Worm (Caenorhabditis elegans) whole organism, L4 larva: ENCODE data around the gene rpl-10.

Source experiments
- F10B5.3 ChIP-seq: sonication (generic microtip); optimal IDR thresholded peaks from 2 replicates; lab custom pipeline; 2016; ENCODE audit warnings: mild to moderate bottlenecking, missing genetic modification characterization, missing compliant biosample characterization
- F44E2.7 ChIP-seq: fragments of 200-800 bp; sonication (Bioruptor generic); IDR thresholded peaks from 2 replicates; pipeline ENCODE4 v2.1.2; 2022; ENCODE audit warnings: missing genetic modification characterization, missing compliant biosample characterization
- T20F7.1 ChIP-seq: fragments of 200-800 bp; sonication (Bioruptor generic); optimal IDR thresholded peaks from 2 replicates; lab custom pipeline; 2018; ENCODE audit warnings: mild to moderate bottlenecking, missing genetic modification characterization, missing compliant biosample characterization
- ZK546.5 ChIP-seq, 2 experiments: sonication (generic microtip); optimal IDR thresholded peaks; 2 replicates each; lab custom pipeline; 2017; ENCODE audit warnings: missing biosample characterization in 2 of 2, missing genetic modification characterization in 2 of 2
- aha-1 ChIP-seq: fragments of 150-350 bp; peaks from one replicate; lab custom pipeline; 2014; ENCODE audit warnings: missing biosample characterization, missing genetic modification characterization
- ama-1 ChIP-seq: fragments of 150-350 bp; optimal IDR thresholded peaks from 2 replicates; lab custom pipeline; 2014; ENCODE audit warnings: inconsistent platforms, mixed read lengths
- ceh-28 ChIP-seq: fragments of 150-350 bp; optimal IDR thresholded peaks from 2 replicates; lab custom pipeline; 2014; ENCODE audit warnings: missing biosample characterization, missing genetic modification reagents, missing genetic modification characterization
- ceh-32 ChIP-seq: sonication (generic microtip); optimal IDR thresholded peaks from 2 replicates; lab custom pipeline; 2016; ENCODE audit warnings: mild to moderate bottlenecking, missing genetic modification characterization, missing compliant biosample characterization; ENCODE audit not compliant: poor library complexity
- ceh-44 ChIP-seq: fragments of 200-800 bp; sonication (Bioruptor generic); IDR thresholded peaks from 2 replicates; pipeline ENCODE4 v1.3.6; 2022; ENCODE audit warnings: missing genetic modification reagents, missing genetic modification characterization, missing compliant biosample characterization
- ceh-62 ChIP-seq: sonication (generic microtip); optimal IDR thresholded peaks from 2 replicates; lab custom pipeline; 2017; ENCODE audit warnings: missing biosample characterization, missing genetic modification characterization
- ceh-82 ChIP-seq: sonication (generic microtip); optimal IDR thresholded peaks from 2 replicates; lab custom pipeline; 2017; ENCODE audit warnings: missing biosample characterization, missing genetic modification characterization
- ces-1 ChIP-seq: fragments of 150-350 bp; sonication (generic microtip); optimal IDR thresholded peaks from 4 replicates; lab custom pipeline; 2014; ENCODE audit warnings: missing biosample characterization, missing genetic modification reagents, missing genetic modification characterization
- daf-12 ChIP-seq: fragments of 150-350 bp; optimal IDR thresholded peaks from 2 replicates; lab custom pipeline; 2014; ENCODE audit warnings: missing biosample characterization, missing genetic modification reagents, missing genetic modification characterization
- daf-16 ChIP-seq, 3 experiments: sonication (generic microtip); optimal IDR thresholded peaks; 2 replicates each; lab custom pipeline; 2016 to 2017; ENCODE audit warnings: missing genetic modification characterization in 3 of 3, missing genetic modification reagents in 3 of 3, mild to moderate bottlenecking in 2 of 3, missing compliant biosample characterization in 2 of 3, missing biosample characterization in 1 of 3, moderate library complexity in 1 of 3
- daf-8 ChIP-seq: fragments of 200-800 bp; sonication (Bioruptor generic); IDR thresholded peaks from 2 replicates; pipeline ENCODE4 v1.3.6; 2022; ENCODE audit warnings: missing genetic modification characterization, missing compliant biosample characterization
- dmd-9 ChIP-seq: fragments of 200-800 bp; sonication (Bioruptor generic); IDR thresholded peaks from 2 replicates; pipeline ENCODE4 v1.3.6; 2022; ENCODE audit warnings: missing genetic modification reagents, missing genetic modification characterization, missing compliant biosample characterization
- dpl-1 ChIP-seq: fragments of 150-350 bp; optimal IDR thresholded peaks from 2 replicates; lab custom pipeline; 2014; ENCODE audit warnings: missing biosample characterization, missing genetic modification reagents, missing genetic modification characterization
- fos-1 ChIP-seq: fragments of 150-350 bp; optimal IDR thresholded peaks from 2 replicates; lab custom pipeline; 2014; ENCODE audit warnings: missing biosample characterization, missing genetic modification characterization
- lin-1 ChIP-seq: fragments of 200-800 bp; sonication (Bioruptor generic); IDR thresholded peaks from 2 replicates; pipeline ENCODE4 v1.3.6; 2022; ENCODE audit warnings: missing genetic modification reagents, missing genetic modification characterization, missing compliant biosample characterization
- lin-39 ChIP-seq: fragments of 150-350 bp; optimal IDR thresholded peaks from 2 replicates; lab custom pipeline; 2014; ENCODE audit warnings: missing biosample characterization, missing genetic modification reagents, missing genetic modification characterization
- lir-3 ChIP-seq: sonication (generic microtip); optimal IDR thresholded peaks from 2 replicates; lab custom pipeline; 2016; ENCODE audit warnings: mild to moderate bottlenecking, missing genetic modification characterization, missing compliant biosample characterization
- madf-9 ChIP-seq: fragments of 200-800 bp; sonication (Bioruptor generic); conservative IDR thresholded peaks from 2 replicates; pipeline ENCODE4 v1.3.6; 2022; ENCODE audit warnings: missing genetic modification reagents, missing genetic modification characterization, missing compliant biosample characterization
- mep-1 ChIP-seq: fragments of 150-350 bp; sonication (generic microtip); optimal IDR thresholded peaks from 3 replicates; lab custom pipeline; 2014; ENCODE audit warnings: missing biosample characterization, missing genetic modification characterization
- mxl-2 ChIP-seq: fragments of 200-800 bp; sonication (Bioruptor generic); conservative IDR thresholded peaks from 2 replicates; pipeline ENCODE4 v1.3.6; 2022; ENCODE audit warnings: missing genetic modification reagents, missing genetic modification characterization, missing compliant biosample characterization
- nhr-102 ChIP-seq: sonication (generic microtip); optimal IDR thresholded peaks from 2 replicates; lab custom pipeline; 2016; ENCODE audit warnings: mild to moderate bottlenecking, missing genetic modification characterization, moderate library complexity, missing compliant biosample characterization
- nhr-25 ChIP-seq: sonication (generic microtip); optimal IDR thresholded peaks from 2 replicates; lab custom pipeline; 2017; ENCODE audit warnings: missing genetic modification characterization, mild to moderate bottlenecking, missing compliant biosample characterization, antibody characterized with exemption, moderate library complexity, borderline replicate concordance; ENCODE audit not compliant: insufficient read depth
- nhr-41 ChIP-seq: fragments of 200-800 bp; sonication (Bioruptor generic); IDR thresholded peaks from 2 replicates; pipeline ENCODE4 v1.3.6; 2022; ENCODE audit warnings: missing genetic modification reagents, missing genetic modification characterization, missing compliant biosample characterization
- nhr-42 ChIP-seq: fragments of 200-800 bp; sonication (Bioruptor generic); IDR thresholded peaks from 2 replicates; pipeline ENCODE4 v1.3.6; 2022; ENCODE audit warnings: missing genetic modification characterization, missing compliant biosample characterization
- nhr-77 ChIP-seq: fragments of 150-350 bp; optimal IDR thresholded peaks from 2 replicates; lab custom pipeline; 2014; ENCODE audit warnings: missing biosample characterization, missing genetic modification characterization
- pha-4 ChIP-seq, 2 experiments: fragments of 150-350 bp in 1 of 2; fragments of 200-800 bp in 1 of 2; sonication (Bioruptor generic) in 1 of 2; IDR thresholded peaks in 1 of 2; optimal IDR thresholded peaks in 1 of 2; 2 replicates each; pipeline versions ENCODE4 v1.3.6 to Lab custom; 2014 to 2022; ENCODE audit warnings: missing genetic modification characterization in 2 of 2, missing genetic modification reagents in 2 of 2, missing biosample characterization in 1 of 2, missing compliant biosample characterization in 1 of 2
- rbr-2 ChIP-seq: sonication (generic microtip); optimal IDR thresholded peaks from 2 replicates; lab custom pipeline; 2016; ENCODE audit warnings: missing genotype, missing genetic modification characterization, missing compliant biosample characterization
- snpc-4 ChIP-seq: fragments of 150-350 bp; optimal IDR thresholded peaks from 2 replicates; lab custom pipeline; 2014; ENCODE audit warnings: missing biosample characterization, missing genetic modification characterization
- unc-62 ChIP-seq, 3 experiments: fragments of 150-350 bp in 1 of 3; sonication (generic microtip); optimal IDR thresholded peaks in 2 of 3; peaks in 1 of 3; 1 replicate in 1 of 3; 2 replicates in 2 of 3; lab custom pipeline; 2014 to 2017; ENCODE audit warnings: missing biosample characterization in 3 of 3, missing genetic modification characterization in 3 of 3, missing genetic modification reagents in 3 of 3, missing genotype in 1 of 3
- zip-2 ChIP-seq: fragments of 150-350 bp; optimal IDR thresholded peaks from 2 replicates; lab custom pipeline; 2014; ENCODE audit warnings: missing biosample characterization, missing genetic modification characterization
- ztf-11 ChIP-seq: fragments of 150-350 bp; optimal IDR thresholded peaks from 2 replicates; lab custom pipeline; 2014; ENCODE audit warnings: missing biosample characterization, missing genetic modification characterization

rpl-10 gene

ce11 chrII:8170374-8170773, 26.7 kb downstream of the rpl-10 start, which contains the start of gene T05C12.11:
TSS of gene T05C12.11 (minus strand) at chrII:8170474.
- TF ChIP-seq ceh-44 (no peak), T20F7.1 (GFP tag; lab: Kevin White, UChicago) (no peak), daf-16 (GFP tag; optimal IDR thresholded peaks at IDR 0.05; lab: Kevin White, UChicago) (no peak), daf-16 (tag; optimal IDR thresholded peaks at IDR 0.05; lab: Kevin White, UChicago) (no peak), daf-12 (tag; lab: Kevin White, UChicago) (no peak), dmd-9 (GFP tag; lab: Robert Waterston, UW) (no peak)

ce11 chrII:8173449-8173848, 29.8 kb downstream of the rpl-10 start, which contains the start of the genes decr-1.3 and T05C12.1:
TSS of gene decr-1.3 (minus strand) at chrII:8173549.
TSS of gene T05C12.1 (plus strand) at chrII:8173680.
- TF ChIP-seq nhr-25 (tag; lab: Kevin White, UChicago): no peak
- TF ChIP-seq daf-8 (GFP tag; lab: Robert Waterston, UW): no peak
- TF ChIP-seq nhr-41 (GFP tag; lab: Robert Waterston, UW): no peak
- TF ChIP-seq pha-4 (GFP tag; IDR thresholded peaks at IDR 0.05; lab: Robert Waterston, UW): no peak
- TF ChIP-seq pha-4 (tag; optimal IDR thresholded peaks at IDR 0.05; lab: Kevin White, UChicago): no peak
- no peak for TF ChIP-seq lir-3 (tag; lab: Kevin White, UChicago)
- no peak for TF ChIP-seq ceh-62
- TF ChIP-seq daf-12 (tag; lab: Kevin White, UChicago): no peak
- no peak for TF ChIP-seq lin-39 (tag; lab: Kevin White, UChicago)

- TF ChIP-seq ZK546.5 (tag; optimal IDR thresholded peaks at IDR 0.05; lab: Kevin White, UChicago): no peak
- peak in 1 of 2 experiments; percentile 91 for TF ChIP-seq unc-62 (GFP tag; optimal IDR thresholded peaks at IDR 0.05 in 1 of 2; lab: Kevin White, UChicago)
- TF ChIP-seq unc-62 (tag; optimal IDR thresholded peaks at IDR 0.05; lab: Kevin White, UChicago): no peak
- no peak for TF ChIP-seq snpc-4 (tag; lab: Kevin White, UChicago)
- TF ChIP-seq lir-3 (tag; lab: Kevin White, UChicago): no peak
Measured at ce11 chrII:8174148-8174547, 30.5 kb downstream of the rpl-10 start.

ce11 chrII:8177095-8177494, 33.4 kb downstream of the rpl-10 start, which contains the start of gene acr-14:
TSS of gene acr-14 (minus strand) at chrII:8177195.
- no peak for TF ChIP-seq aha-1
- no peak for TF ChIP-seq mep-1 (tag; lab: Kevin White, UChicago)

ce11 chrII:8178614-8179013, 34.9 kb downstream of the rpl-10 start:
- TF ChIP-seq ceh-28 (tag; lab: Kevin White, UChicago) (no peak), unc-62 (GFP tag; optimal IDR thresholded peaks at IDR 0.05 in 1 of 2; lab: Kevin White, UChicago) (peak in 1 of 2 experiments; percentile 91), unc-62 (tag; optimal IDR thresholded peaks at IDR 0.05; lab: Kevin White, UChicago) (no peak), madf-9 (no peak)

ce11 chrII:8180281-8180680, 36.6 kb downstream of the rpl-10 start, which contains the start of gene T05C12.4:
TSS of gene T05C12.4 (minus strand) at chrII:8180381.
- TF ChIP-seq F44E2.7 (GFP tag; lab: Robert Waterston, UW) (no peak), ama-1 (lab: Kevin White, UChicago) (no peak), snpc-4 (tag; lab: Kevin White, UChicago) (no peak)
- TF ChIP-seq, all 104 proteins: peak for 0

- TF ChIP-seq ZK546.5 (tag; optimal IDR thresholded peaks at IDR 0.05; lab: Kevin White, UChicago) (no peak), ces-1 (GFP tag; lab: Kevin White, UChicago) (no peak), zip-2 (no peak), daf-8 (GFP tag; lab: Robert Waterston, UW) (no peak), fos-1 (tag; lab: Kevin White, UChicago) (no peak), ama-1 (lab: Kevin White, UChicago) (no peak), nhr-102 (tag; lab: Kevin White, UChicago) (no peak), nhr-42 (GFP tag; lab: Robert Waterston, UW) (no peak), T20F7.1 (GFP tag; lab: Kevin White, UChicago) (no peak), lin-1 (GFP tag; lab: Robert Waterston, UW) (no peak), aha-1 (no peak), nhr-77 (no peak), rbr-2 (no peak), ceh-62 (no peak), ceh-82 (tag; lab: Kevin White, UChicago) (no peak), ceh-32 (no peak), mxl-2 (GFP tag; lab: Robert Waterston, UW) (no peak), F10B5.3 (tag; lab: Kevin White, UChicago) (no peak), ztf-11 (no peak), dpl-1 (GFP tag; lab: Kevin White, UChicago) (no peak)
Measured at ce11 chrII:8181437-8181836, 37.8 kb downstream of the rpl-10 start, which contains the start of gene dylt-3. TSS of gene dylt-3 (plus strand) at chrII:8181737.
